Worm (Caenorhabditis elegans): ENCODE measurements around the gene C05G5.5.

- TF ChIP-seq athp-1 (tag; optimal IDR thresholded peaks at IDR 0.05), result no peak
- TF ChIP-seq ama-1 (optimal IDR thresholded peaks at IDR 0.05), result no peak
- TF ChIP-seq ama-1 (GFP tag; optimal IDR thresholded peaks at IDR 0.05), result peak in 1 of 2 experiments; percentile 39
- TF ChIP-seq him-1 (tag; optimal IDR thresholded peaks at IDR 0.05), result no peak
- TF ChIP-seq pha-4 (tag; optimal IDR thresholded peaks at IDR 0.05), result no peak
- peak; percentile 97 for TF ChIP-seq zfh-2 (GFP tag; conservative IDR thresholded peaks at IDR 0.05)
- no peak for TF ChIP-seq unc-62 (GFP tag; optimal IDR thresholded peaks at IDR 0.05)
- TF ChIP-seq rcor-1 (GFP tag; IDR thresholded peaks at IDR 0.05), result peak; percentile 69
Measured at ce11 chrX:14753514-14754076, 7.3 kb downstream of the C05G5.5 start, which contains the start of gene sucl-1.
